Fruit fly (Drosophila melanogaster): ENCODE data around the gene CG16964.

DNA sequence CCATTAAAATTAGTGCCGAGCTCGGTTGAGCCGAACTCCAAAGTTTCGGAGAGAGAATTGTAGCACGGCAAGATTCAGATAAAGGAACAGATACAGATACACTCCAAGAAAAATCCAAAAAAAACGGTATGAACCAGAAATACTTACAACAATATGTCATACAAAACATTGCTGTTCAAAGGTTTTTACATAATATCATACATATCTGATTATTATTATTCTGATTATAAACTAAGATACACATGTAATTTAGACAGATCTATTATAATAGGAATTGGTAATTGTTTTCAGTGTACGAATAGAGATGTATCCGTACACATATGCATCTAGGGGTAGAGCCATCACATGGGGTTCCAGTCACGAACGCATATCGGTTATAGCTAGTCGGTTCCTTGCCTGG is 32.3 kb downstream of the CG16964 start:
- no peak for TF ChIP-seq CG33017 (tag; optimal IDR thresholded peaks at IDR 0.05)
- TF ChIP-seq ovo (GFP tag; optimal IDR thresholded peaks at IDR 0.05), result no peak
- no peak for TF ChIP-seq pad (GFP tag; optimal IDR thresholded peaks at IDR 0.05)
- no peak for TF ChIP-seq cic (GFP tag; optimal IDR thresholded peaks at IDR 0.05)
- TF ChIP-seq Hr96 (GFP tag; optimal IDR thresholded peaks at IDR 0.05), result no peak
- no peak for TF ChIP-seq Crg-1 (GFP tag; optimal IDR thresholded peaks at IDR 0.05)

Measured in whole organism, adult.